Fruit fly (Drosophila melanogaster) whole organism, wandering third instar larva: ENCODE results near the gene Zip71B.

Experiments used
- CG32264 ChIP-seq: fragments of 200-800 bp; sonication (Bioruptor generic); optimal IDR thresholded peaks from 2 replicates; lab custom pipeline; 2016; ENCODE audit warnings: missing biosample characterization, missing genetic modification characterization
- Dfd ChIP-seq: fragments of >200 bp; optimal IDR thresholded peaks from 2 replicates; lab custom pipeline; 2017; ENCODE audit warnings: missing biosample characterization, missing genetic modification characterization
- Hnf4 ChIP-seq: fragments of 200-800 bp; sonication (Bioruptor generic); optimal IDR thresholded peaks from 2 replicates; lab custom pipeline; 2016; ENCODE audit warnings: missing biosample characterization, mild to moderate bottlenecking, missing genetic modification characterization
- Hr78 ChIP-seq: fragments of >200 bp; optimal IDR thresholded peaks from 2 replicates; lab custom pipeline; 2017; ENCODE audit warnings: missing biosample characterization, missing genetic modification characterization
- Myc ChIP-seq: fragments of >200 bp; optimal IDR thresholded peaks from 2 replicates; lab custom pipeline; 2017
- N ChIP-seq: fragments of >200 bp; optimal IDR thresholded peaks from 2 replicates; lab custom pipeline; 2018; ENCODE audit warnings: missing biosample characterization, missing external identifiers, missing genetic modification characterization
- Rel ChIP-seq, 2 experiments: fragments of 200-800 bp; sonication (Bioruptor generic) in 1 of 2; optimal IDR thresholded peaks; 2 replicates in 1 of 2; 3 replicates in 1 of 2; lab custom pipeline; 2016 to 2019; ENCODE audit warnings: mild to moderate bottlenecking in 2 of 2, missing biosample characterization in 2 of 2, missing genetic modification characterization in 2 of 2, moderate library complexity in 1 of 2
- brk ChIP-seq: fragments of 200-800 bp; sonication (Bioruptor generic); optimal IDR thresholded peaks from 2 replicates; lab custom pipeline; 2016; ENCODE audit warnings: missing biosample characterization, mild to moderate bottlenecking, missing genetic modification characterization
- jim ChIP-seq: fragments of 175-275, 200-325 bp; sonication (Bioruptor generic); optimal IDR thresholded peaks from 2 replicates; lab custom pipeline; 2016; ENCODE audit warnings: missing biosample characterization, mild to moderate bottlenecking, missing genetic modification characterization
- pan ChIP-seq: fragments of >200 bp; optimal IDR thresholded peaks from 2 replicates; lab custom pipeline; 2017
- sage ChIP-seq: fragments of 200-800 bp; sonication (Bioruptor generic); optimal IDR thresholded peaks from 2 replicates; lab custom pipeline; 2016; ENCODE audit warnings: missing biosample characterization, mild to moderate bottlenecking, missing genetic modification characterization
- sv ChIP-seq: fragments of 200-800 bp; sonication (Bioruptor generic); optimal IDR thresholded peaks from 3 replicates; lab custom pipeline; 2016; ENCODE audit warnings: missing biosample characterization, missing genetic modification characterization

DNA sequence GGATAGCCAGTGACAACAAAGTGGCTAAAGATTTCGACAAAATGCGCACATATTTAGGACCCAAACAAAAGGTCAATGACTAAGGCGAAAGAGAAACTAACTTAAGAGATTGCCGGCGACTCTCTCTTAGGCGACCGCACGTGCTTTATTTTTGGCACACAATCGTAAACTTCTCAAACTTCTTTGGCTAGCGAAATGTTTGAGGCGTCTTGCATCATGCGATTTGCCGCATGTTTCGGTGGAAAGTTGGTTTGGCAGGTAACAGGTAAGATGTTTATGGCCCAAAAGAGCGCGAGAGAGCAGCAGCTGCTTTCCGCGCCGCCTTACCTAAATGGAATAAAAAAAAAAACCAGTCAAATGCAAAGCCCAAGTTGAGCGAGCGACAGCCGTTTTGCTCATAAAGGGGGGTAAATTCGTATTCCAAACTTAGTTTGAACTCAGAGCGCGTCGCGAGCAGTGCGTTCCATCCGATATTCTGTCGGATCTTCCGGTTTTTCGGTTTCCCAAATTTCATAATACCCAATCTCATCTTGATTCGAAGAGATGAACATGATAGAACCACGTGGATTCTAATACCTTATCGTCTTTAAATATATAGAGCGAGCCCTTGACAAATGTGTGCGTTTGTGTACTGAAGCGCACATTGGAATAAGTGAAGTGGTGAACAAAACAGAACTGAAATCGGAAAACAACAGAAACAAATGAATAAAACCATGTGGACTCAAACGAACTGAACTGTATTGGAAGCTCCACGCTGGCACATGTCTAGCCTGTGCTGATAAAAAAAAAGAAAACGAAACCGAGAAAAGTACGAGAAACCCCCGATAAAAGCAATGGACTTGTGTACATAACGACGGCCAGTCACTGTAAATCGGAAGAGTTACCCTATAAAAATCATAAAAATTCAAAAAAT, 4.8 kb upstream of the Zip71B start:
- TF ChIP-seq sage (no peak), Dfd (GFP tag; lab: Kevin White, UChicago) (no peak), N (no peak), brk (GFP tag; lab: Kevin White, UChicago) (no peak), Myc (lab: Kevin White, UChicago) (no peak), pan (lab: Kevin White, UChicago) (no peak), CG32264 (GFP tag; lab: Kevin White, UChicago) (no peak), sv (GFP tag; lab: Kevin White, UChicago) (no peak), Hnf4 (GFP tag; lab: Kevin White, UChicago) (no peak), Rel (GFP tag; optimal IDR thresholded peaks at IDR 0.05; lab: Kevin White, UChicago) (no peak), Rel (tag; optimal IDR thresholded peaks at IDR 0.05; lab: Kevin White, UChicago) (no peak), Hr78 (GFP tag; lab: Kevin White, UChicago) (no peak), jim (peak; percentile 47)
